Fruit fly (Drosophila melanogaster): ENCODE results near the gene Srg3.
A peak's percentile ranks its signal among the peaks of the same experiment; 100 is the strongest.

Gene Srg3

dm6 chr3L:9435831-9436230, 7.2 kb upstream of the Srg3 start:
- TF ChIP-seq N (GFP tag; optimal IDR thresholded peaks at IDR 0.05) (no peak), foxo (GFP tag; optimal IDR thresholded peaks at IDR 0.05) (no peak), psq (GFP tag; optimal IDR thresholded peaks at IDR 0.05) (no peak), Myc (optimal IDR thresholded peaks at IDR 0.05) (no peak), GATAd (GFP tag; optimal IDR thresholded peaks at IDR 0.05) (no peak), ey (GFP tag; optimal IDR thresholded peaks at IDR 0.05) (no peak), sv (GFP tag; optimal IDR thresholded peaks at IDR 0.05) (no peak), usp (GFP tag; optimal IDR thresholded peaks at IDR 0.05) (no peak), br (GFP tag; optimal IDR thresholded peaks at IDR 0.05) (no peak), tai (GFP tag; optimal IDR thresholded peaks at IDR 0.05) (no peak), h (GFP tag; optimal IDR thresholded peaks at IDR 0.05) (peak; percentile 4), Sp1 (GFP tag; optimal IDR thresholded peaks at IDR 0.05) (no peak), Rel (GFP tag; optimal IDR thresholded peaks at IDR 0.05) (no peak), Rel (tag; optimal IDR thresholded peaks at IDR 0.05) (peak; percentile 73), lola (GFP tag; optimal IDR thresholded peaks at IDR 0.05) (no peak), CrebA (GFP tag; optimal IDR thresholded peaks at IDR 0.05; ENCODE audit: borderline replicate concordance) (no peak)

dm6 chr3L:9438858-9439257, 4.2 kb upstream of the Srg3 start:
- no peak for TF ChIP-seq CG9705 (GFP tag; optimal IDR thresholded peaks at IDR 0.05)
- TF ChIP-seq brk (GFP tag; optimal IDR thresholded peaks at IDR 0.05): no peak
- no peak for TF ChIP-seq lola (GFP tag; optimal IDR thresholded peaks at IDR 0.05)
- peak; percentile 78 for TF ChIP-seq Dfd (GFP tag; optimal IDR thresholded peaks at IDR 0.05)

- TF ChIP-seq Hr78 (GFP tag; optimal IDR thresholded peaks at IDR 0.05): no peak
- TF ChIP-seq Jra (GFP tag; optimal IDR thresholded peaks at IDR 0.05): peak; percentile 64
- TF ChIP-seq fru (GFP tag; optimal IDR thresholded peaks at IDR 0.05): no peak
- TF ChIP-seq CG9705 (GFP tag; optimal IDR thresholded peaks at IDR 0.05): no peak
- peak; percentile 58 for TF ChIP-seq rgr (GFP tag; optimal IDR thresholded peaks at IDR 0.05)
- peak; percentile 39 for TF ChIP-seq HLH106 (tag; optimal IDR thresholded peaks at IDR 0.05)
- no peak for TF ChIP-seq Abd-B (GFP tag; optimal IDR thresholded peaks at IDR 0.05)
- TF ChIP-seq h (GFP tag; optimal IDR thresholded peaks at IDR 0.05): peak; percentile 9
- TF ChIP-seq Rel (GFP tag; optimal IDR thresholded peaks at IDR 0.05): no peak
- peak; percentile 52 for TF ChIP-seq Rel (tag; optimal IDR thresholded peaks at IDR 0.05)
- TF ChIP-seq Hnf4 (GFP tag; optimal IDR thresholded peaks at IDR 0.05): peak; percentile 34
- TF ChIP-seq ey (GFP tag; optimal IDR thresholded peaks at IDR 0.05): no peak
- TF ChIP-seq foxo (GFP tag; optimal IDR thresholded peaks at IDR 0.05): peak in 1 of 2 experiments; percentile 56
- TF ChIP-seq psq (GFP tag; optimal IDR thresholded peaks at IDR 0.05): no peak
- TF ChIP-seq Hr83 (GFP tag; optimal IDR thresholded peaks at IDR 0.05; ENCODE audit: poor library complexity, severe bottlenecking): peak; percentile 80
- TF ChIP-seq OdsH (GFP tag; optimal IDR thresholded peaks at IDR 0.05): no peak
- TF ChIP-seq woc (GFP tag; optimal IDR thresholded peaks at IDR 0.05): peak; percentile 41
- TF ChIP-seq pan (optimal IDR thresholded peaks at IDR 0.05): no peak
- TF ChIP-seq dmrt93B (GFP tag; optimal IDR thresholded peaks at IDR 0.05): no peak
- no peak for TF ChIP-seq jim (GFP tag; optimal IDR thresholded peaks at IDR 0.05)
- peak; percentile 36 for TF ChIP-seq Sp1 (GFP tag; optimal IDR thresholded peaks at IDR 0.05)
- TF ChIP-seq dsf (GFP tag; optimal IDR thresholded peaks at IDR 0.05; ENCODE audit: borderline replicate concordance): peak; percentile 3
- no peak for TF ChIP-seq Vsx2 (GFP tag; optimal IDR thresholded peaks at IDR 0.05; ENCODE audit: partially characterized antibody)
- TF ChIP-seq CrebA (GFP tag; optimal IDR thresholded peaks at IDR 0.05; ENCODE audit: borderline replicate concordance): no peak
- no peak for TF ChIP-seq Dif (GFP tag; optimal IDR thresholded peaks at IDR 0.05; ENCODE audit: partially characterized antibody)
- TF ChIP-seq lola (GFP tag; optimal IDR thresholded peaks at IDR 0.05): no peak
- no peak for TF ChIP-seq CG32264 (GFP tag; optimal IDR thresholded peaks at IDR 0.05)
Observed at dm6 chr3L:9441907-9442479, 1.0 kb upstream of the Srg3 start, which contains the start of the genes Bet3 and Nf-YA. Gene Bet3 (minus strand): TSS chr3L:9442267. Gene Nf-YA (minus strand): TSS chr3L:9442267.

dm6 chr3L:9446731-9447238, 3.8 kb downstream of the Srg3 start, which contains the start of gene CG3529:
Gene CG3529 (plus strand): TSS chr3L:9446864.
- TF ChIP-seq Vsx2 (GFP tag; optimal IDR thresholded peaks at IDR 0.05; ENCODE audit: partially characterized antibody) (no peak), CG32264 (GFP tag; optimal IDR thresholded peaks at IDR 0.05) (no peak), Hnf4 (GFP tag; optimal IDR thresholded peaks at IDR 0.05) (peak; percentile 26), usp (GFP tag; optimal IDR thresholded peaks at IDR 0.05) (no peak), GATAd (GFP tag; optimal IDR thresholded peaks at IDR 0.05) (no peak), rgr (GFP tag; optimal IDR thresholded peaks at IDR 0.05) (peak; percentile 36), psq (GFP tag; optimal IDR thresholded peaks at IDR 0.05) (no peak), Hr78 (GFP tag; optimal IDR thresholded peaks at IDR 0.05) (no peak), HLH106 (tag; optimal IDR thresholded peaks at IDR 0.05) (peak; percentile 56), Hr83 (GFP tag; optimal IDR thresholded peaks at IDR 0.05; ENCODE audit: poor library complexity, severe bottlenecking) (no peak), OdsH (GFP tag; optimal IDR thresholded peaks at IDR 0.05) (no peak), dmrt93B (GFP tag; optimal IDR thresholded peaks at IDR 0.05) (no peak), Jra (GFP tag; optimal IDR thresholded peaks at IDR 0.05) (no peak), Myc (optimal IDR thresholded peaks at IDR 0.05) (no peak), ey (GFP tag; optimal IDR thresholded peaks at IDR 0.05) (peak; percentile 9), Abd-B (GFP tag; optimal IDR thresholded peaks at IDR 0.05) (no peak), CrebA (GFP tag; optimal IDR thresholded peaks at IDR 0.05; ENCODE audit: borderline replicate concordance) (no peak), dl (GFP tag; optimal IDR thresholded peaks at IDR 0.05; ENCODE audit: insufficient read depth in 1 of 2, partially characterized antibody in 2 of 2) (no peak), CG9705 (GFP tag; optimal IDR thresholded peaks at IDR 0.05) (peak; percentile 12), foxo (GFP tag; optimal IDR thresholded peaks at IDR 0.05) (peak in 1 of 2 experiments; percentile 38), sage (GFP tag; optimal IDR thresholded peaks at IDR 0.05) (peak; percentile 28), brk (GFP tag; optimal IDR thresholded peaks at IDR 0.05) (peak; percentile 41), woc (GFP tag; optimal IDR thresholded peaks at IDR 0.05) (no peak), Sp1 (GFP tag; optimal IDR thresholded peaks at IDR 0.05) (peak; percentile 53), dsf (GFP tag; optimal IDR thresholded peaks at IDR 0.05; ENCODE audit: borderline replicate concordance) (no peak), br (GFP tag; optimal IDR thresholded peaks at IDR 0.05) (no peak), pan (optimal IDR thresholded peaks at IDR 0.05) (no peak), Mio (GFP tag; optimal IDR thresholded peaks at IDR 0.05) (no peak)

All from whole organism, wandering third instar larva.